Fruit fly (Drosophila melanogaster) whole organism, embryonic: ENCODE results near the gene CG45066.

Experiments used
- ATbp ChIP-seq: fragments of 200-800 bp; sonication (Bioruptor generic); optimal IDR thresholded peaks from 2 replicates; lab custom pipeline; 2017; ENCODE audit warnings: missing biosample characterization, mild to moderate bottlenecking, missing genetic modification characterization, missing genetic modification reagents
- Ada2b ChIP-seq: fragments of 200-800 bp; sonication (Bioruptor generic); IDR thresholded peaks from 2 replicates; pipeline ENCODE4 v1.3.6; 2022; ENCODE audit warnings: missing biosample characterization, missing genetic modification characterization
- Awh ChIP-seq: fragments of 200-800 bp; sonication (Bioruptor generic); IDR thresholded peaks from 2 replicates; pipeline ENCODE4, ENCODE4 v1.3.6; 2022; ENCODE audit warnings: missing biosample characterization, missing genetic modification characterization
- CG10147 ChIP-seq: fragments of 200-800 bp; sonication (Bioruptor generic); optimal IDR thresholded peaks from 2 replicates; lab custom pipeline; 2019; ENCODE audit warnings: missing biosample characterization, mild to moderate bottlenecking, missing genetic modification characterization, moderate library complexity
- CG10267 ChIP-seq: fragments of 200-800 bp; sonication (Bioruptor generic); optimal IDR thresholded peaks from 2 replicates; lab custom pipeline; 2018; ENCODE audit warnings: missing biosample characterization, mild to moderate bottlenecking, missing genetic modification characterization, moderate library complexity
- CG10274 ChIP-seq: fragments of 200-800 bp; sonication (Bioruptor generic); optimal IDR thresholded peaks from 3 replicates; lab custom pipeline; 2017; ENCODE audit warnings: missing biosample characterization, mild to moderate bottlenecking, missing genetic modification characterization
- CG10321 ChIP-seq: fragments of 200-800 bp; sonication (Bioruptor generic); IDR thresholded peaks from 2 replicates; pipeline ENCODE4 v1.3.6; 2022; ENCODE audit warnings: missing biosample characterization, missing genetic modification characterization
- CG11695 ChIP-seq: fragments of 200-800 bp; sonication (Bioruptor generic); IDR thresholded peaks from 3 replicates; pipeline ENCODE4 v1.3.6; 2022; ENCODE audit warnings: missing biosample characterization, missing genetic modification characterization
- CG13287 ChIP-seq: fragments of 200-800 bp; sonication (Bioruptor generic); IDR thresholded peaks from 2 replicates; pipeline ENCODE4 v1.3.6; 2022; ENCODE audit warnings: missing biosample characterization, missing genetic modification characterization; ENCODE audit not compliant: partially characterized antibody
- CG13775 ChIP-seq: fragments of 200-800 bp; sonication (Bioruptor generic); optimal IDR thresholded peaks from 3 replicates; lab custom pipeline; 2017; ENCODE audit warnings: missing biosample characterization, mild to moderate bottlenecking, missing genetic modification characterization
- CG15601 ChIP-seq: fragments of 200-800 bp; sonication (Bioruptor generic); optimal IDR thresholded peaks from 3 replicates; lab custom pipeline; 2019; ENCODE audit warnings: missing biosample characterization, mild to moderate bottlenecking, missing genetic modification characterization, moderate library complexity
- CG2202 ChIP-seq: fragments of 200-800 bp; sonication (Bioruptor generic); optimal IDR thresholded peaks from 2 replicates; lab custom pipeline; 2018; ENCODE audit warnings: missing biosample characterization, mild to moderate bottlenecking, missing genetic modification characterization
- CG2678 ChIP-seq: fragments of 200-800 bp; sonication (Bioruptor generic); optimal IDR thresholded peaks from 3 replicates; lab custom pipeline; 2019; ENCODE audit warnings: missing biosample characterization, mild to moderate bottlenecking, missing genetic modification characterization, moderate library complexity
- CG2889 ChIP-seq: fragments of 200-800 bp; sonication (Bioruptor generic); IDR thresholded peaks from 3 replicates; pipeline ENCODE4 v1.3.6; 2022; ENCODE audit warnings: missing biosample characterization, missing genetic modification characterization
- CG3065 ChIP-seq: fragments of 200-800 bp; sonication (Bioruptor generic); optimal IDR thresholded peaks from 2 replicates; lab custom pipeline; 2016; ENCODE audit warnings: missing biosample characterization, missing genetic modification characterization
- CG31441 ChIP-seq: fragments of 200-800 bp; sonication (Bioruptor generic); IDR thresholded peaks from 2 replicates; pipeline ENCODE4 v1.3.6; 2022; ENCODE audit warnings: missing biosample characterization, missing genetic modification characterization
- CG33213 ChIP-seq: fragments of 200-800 bp; sonication (Bioruptor generic); optimal IDR thresholded peaks from 3 replicates; lab custom pipeline; 2016; ENCODE audit warnings: missing biosample characterization, missing genetic modification characterization
- CG33557 ChIP-seq: fragments of 200-800 bp; sonication (Bioruptor generic); optimal IDR thresholded peaks from 2 replicates; lab custom pipeline; 2019; ENCODE audit warnings: missing biosample characterization, mild to moderate bottlenecking, missing genetic modification characterization, moderate library complexity
- CG3838 ChIP-seq: fragments of 200-800 bp; sonication (Bioruptor generic); optimal IDR thresholded peaks from 3 replicates; lab custom pipeline; 2016; ENCODE audit warnings: missing biosample characterization, missing genetic modification characterization
- CG43689 ChIP-seq: fragments of 200-800 bp; sonication (Bioruptor generic); IDR thresholded peaks from 2 replicates; pipeline ENCODE4 v1.3.6; 2022; ENCODE audit warnings: missing biosample characterization, missing genetic modification characterization
- CG6854 ChIP-seq: fragments of 200-800 bp; sonication (Bioruptor generic); optimal IDR thresholded peaks from 3 replicates; lab custom pipeline; 2017; ENCODE audit warnings: missing biosample characterization, mild to moderate bottlenecking, missing genetic modification characterization
- CG9609 ChIP-seq: fragments of 200-800 bp; sonication (Bioruptor generic); optimal IDR thresholded peaks from 3 replicates; lab custom pipeline; 2016; ENCODE audit warnings: missing biosample characterization, missing genetic modification characterization
- CoRest ChIP-seq: fragments of 200-800 bp; sonication (Bioruptor generic); optimal IDR thresholded peaks from 3 replicates; lab custom pipeline; 2018; ENCODE audit warnings: missing biosample characterization, mild to moderate bottlenecking, missing genetic modification characterization, moderate library complexity
- D19A ChIP-seq: fragments of 200-800 bp; optimal IDR thresholded peaks from 3 replicates; lab custom pipeline; 2019; ENCODE audit warnings: missing biosample characterization, mild to moderate bottlenecking, missing genetic modification characterization, moderate library complexity
- HLH54F ChIP-seq: fragments of 200-800 bp; sonication (Bioruptor generic); optimal IDR thresholded peaks from 3 replicates; lab custom pipeline; 2016; ENCODE audit warnings: missing biosample characterization, missing genetic modification characterization
- Lhr ChIP-seq: fragments of 200-800 bp; sonication (Bioruptor generic); optimal IDR thresholded peaks from 3 replicates; lab custom pipeline; 2017; ENCODE audit warnings: mild to moderate bottlenecking, missing biosample characterization, missing genetic modification reagents, missing genetic modification characterization
- MBD-R2 ChIP-seq: fragments of 200-800 bp; sonication (Bioruptor generic); IDR thresholded peaks from 2 replicates; pipeline ENCODE4 v1.3.6; 2022; ENCODE audit warnings: missing biosample characterization, missing genetic modification characterization
- Nf-YB ChIP-seq: fragments of 200-800 bp; sonication (Bioruptor generic); optimal IDR thresholded peaks from 3 replicates; lab custom pipeline; 2019; ENCODE audit warnings: missing biosample characterization, mild to moderate bottlenecking, missing genetic modification characterization, moderate library complexity
- Oli ChIP-seq: fragments of 200-800 bp; sonication (Bioruptor generic); optimal IDR thresholded peaks from 2 replicates; lab custom pipeline; 2018; ENCODE audit warnings: missing biosample characterization, mild to moderate bottlenecking, missing genetic modification characterization, moderate library complexity
- Ptx1 ChIP-seq: fragments of 200-800 bp; sonication (Bioruptor generic); IDR thresholded peaks from 2 replicates; pipeline ENCODE4 v1.3.6; 2022; ENCODE audit warnings: missing biosample characterization, missing genetic modification characterization
- Ravus ChIP-seq: fragments of 200-800 bp; sonication (Bioruptor generic); IDR thresholded peaks from 2 replicates; pipeline ENCODE4 v1.3.6; 2022; ENCODE audit warnings: missing biosample characterization, missing genetic modification characterization
- Sox100B ChIP-seq: fragments of 200-800 bp; sonication (Bioruptor generic); optimal IDR thresholded peaks from 3 replicates; lab custom pipeline; 2018; ENCODE audit warnings: missing biosample characterization, mild to moderate bottlenecking, missing genetic modification characterization
- Sry-δ ChIP-seq: fragments of 200-800 bp; sonication (Bioruptor generic); optimal IDR thresholded peaks from 2 replicates; lab custom pipeline; 2016; ENCODE audit warnings: missing biosample characterization, missing genetic modification characterization
- Stat92E ChIP-seq, 3 experiments: fragments of >200 bp in 2 of 3; fragments of 200-800 bp in 1 of 3; sonication (Bioruptor generic) in 1 of 3; optimal IDR thresholded peaks; 2 replicates each; lab custom pipeline; 2017 to 2019; ENCODE audit warnings: missing biosample characterization in 3 of 3, missing genetic modification characterization in 3 of 3, mild to moderate bottlenecking in 1 of 3, moderate library complexity in 1 of 3
- ara ChIP-seq: fragments of 200-800 bp; sonication (Bioruptor generic); IDR thresholded peaks from 2 replicates; pipeline ENCODE4 v1.3.6; 2022; ENCODE audit warnings: missing biosample characterization, missing genetic modification characterization
- cato ChIP-seq: fragments of 200-800 bp; sonication (Bioruptor generic); optimal IDR thresholded peaks from 2 replicates; lab custom pipeline; 2016; ENCODE audit warnings: missing biosample characterization, missing genetic modification characterization, borderline replicate concordance
- cg ChIP-seq: fragments of 200-800 bp; sonication (Bioruptor generic); optimal IDR thresholded peaks from 3 replicates; lab custom pipeline; 2019; ENCODE audit warnings: missing biosample characterization, mild to moderate bottlenecking, missing genetic modification characterization, moderate library complexity
- ci ChIP-seq: fragments of 200-800 bp; sonication (Bioruptor generic); IDR thresholded peaks from 3 replicates; pipeline ENCODE4 v1.3.6; 2022; ENCODE audit warnings: missing biosample characterization, missing genetic modification characterization
- croc ChIP-seq: fragments of 200-800 bp; sonication (Bioruptor generic); conservative IDR thresholded peaks from 3 replicates; pipeline ENCODE4 v1.3.6; 2022; ENCODE audit warnings: missing biosample characterization, missing genetic modification characterization
- dati ChIP-seq: fragments of 200-800 bp; sonication (Bioruptor generic); IDR thresholded peaks from 2 replicates; pipeline ENCODE4 v1.3.6; 2022; ENCODE audit warnings: missing biosample characterization, missing genetic modification characterization
- esg ChIP-seq: fragments of 200-800 bp; sonication (Bioruptor generic); conservative IDR thresholded peaks from 2 replicates; pipeline ENCODE4 v1.3.6; 2022; ENCODE audit warnings: missing biosample characterization, missing genetic modification characterization
- fu2 ChIP-seq: fragments of 200-800 bp; sonication (Bioruptor generic); optimal IDR thresholded peaks from 2 replicates; lab custom pipeline; 2016; ENCODE audit warnings: missing biosample characterization, missing genetic modification characterization
- grn ChIP-seq: fragments of 200-800 bp; sonication (Bioruptor generic); optimal IDR thresholded peaks from 3 replicates; lab custom pipeline; 2017; ENCODE audit warnings: missing biosample characterization, missing genetic modification characterization
- gt ChIP-seq: fragments of 200-800 bp; sonication (Bioruptor generic); IDR thresholded peaks from 2 replicates; pipeline ENCODE4 v1.3.6; 2022; ENCODE audit warnings: missing biosample characterization, missing genetic modification characterization
- kay ChIP-seq: fragments of 200-800 bp; sonication (Bioruptor generic); optimal IDR thresholded peaks from 2 replicates; lab custom pipeline; 2016; ENCODE audit warnings: missing biosample characterization, missing genetic modification characterization
- lab ChIP-seq: fragments of 200-800 bp; sonication (Bioruptor generic); optimal IDR thresholded peaks from 3 replicates; lab custom pipeline; 2017; ENCODE audit warnings: missing biosample characterization, missing genetic modification characterization, mild to moderate bottlenecking, moderate library complexity, missing genetic modification reagents
- oc ChIP-seq: fragments of 200-800 bp; sonication (Bioruptor generic); optimal IDR thresholded peaks from 2 replicates; lab custom pipeline; 2018; ENCODE audit warnings: missing biosample characterization, mild to moderate bottlenecking, missing genetic modification characterization, moderate library complexity
- peb ChIP-seq: fragments of 200-800 bp; sonication (Bioruptor generic); IDR thresholded peaks from 2 replicates; pipeline ENCODE4 v1.3.6; 2022; ENCODE audit warnings: missing biosample characterization, missing genetic modification characterization
- seq ChIP-seq: fragments of 200-800 bp; sonication (Bioruptor generic); IDR thresholded peaks from 2 replicates; pipeline ENCODE4 v1.3.6; 2022; ENCODE audit warnings: missing biosample characterization, missing genetic modification characterization
- tap ChIP-seq: fragments of 200-800 bp; optimal IDR thresholded peaks from 3 replicates; lab custom pipeline; 2019; ENCODE audit warnings: missing biosample characterization, mild to moderate bottlenecking, missing genetic modification characterization, moderate library complexity
- wek ChIP-seq: fragments of 200-800 bp; sonication (Bioruptor generic); optimal IDR thresholded peaks from 3 replicates; lab custom pipeline; 2018; ENCODE audit warnings: missing biosample characterization, mild to moderate bottlenecking, missing genetic modification characterization, moderate library complexity
- zfh2 ChIP-seq: fragments of 200-800 bp; sonication (Bioruptor generic); optimal IDR thresholded peaks from 2 replicates; lab custom pipeline; 2016; ENCODE audit warnings: missing biosample characterization, missing genetic modification characterization

CG45066 gene

dm6 chr3L:3079156-3079495, 31.9 kb downstream of the CG45066 start (continued):
- TF ChIP-seq CG2678 (tag; lab: Kevin White, UChicago) (no peak), fu2 (GFP tag; lab: Kevin White, UChicago) (no peak), Oli (tag; lab: Kevin White, UChicago) (no peak), croc (GFP tag; lab: Robert Waterston, UW) (no peak), zfh2 (GFP tag; lab: Kevin White, UChicago) (no peak), ara (GFP tag; lab: Robert Waterston, UW) (no peak), CG10267 (tag; lab: Kevin White, UChicago) (no peak), ATbp (GFP tag; lab: Kevin White, UChicago) (no peak), CG2202 (tag; lab: Kevin White, UChicago) (no peak), Awh (GFP tag; lab: Robert Waterston, UW) (no peak), CG13287 (GFP tag; lab: Robert Waterston, UW) (peak; percentile 26; the same call in 1 of the 2 replicates), seq (GFP tag; lab: Robert Waterston, UW) (no peak), oc (tag; lab: Kevin White, UChicago) (no peak), CG3838 (GFP tag; lab: Kevin White, UChicago) (no peak), ci (GFP tag; lab: Robert Waterston, UW) (0 out of 3 replicates have a peak, but pooled peaks have one; percentile 4), Lhr (no peak), CG33213 (GFP tag; lab: Kevin White, UChicago) (no peak), cg (GFP tag; lab: Kevin White, UChicago) (no peak), Ptx1 (no peak), peb (GFP tag; lab: Robert Waterston, UW) (no peak), lab (no peak), CG43689 (GFP tag; lab: Robert Waterston, UW) (no peak), HLH54F (GFP tag; lab: Kevin White, UChicago) (no peak), grn (GFP tag; lab: Kevin White, UChicago) (peak; percentile 75), tap (tag; lab: Kevin White, UChicago) (no peak), Nf-YB (no peak), CG13775 (no peak), CG33557 (GFP tag; lab: Kevin White, UChicago) (no peak), CG2889 (no peak), cato (GFP tag; lab: Kevin White, UChicago) (no peak), Stat92E (GFP tag; optimal IDR thresholded peaks at IDR 0.05; lab: Kevin White, UChicago) (no peak), CG11695 (GFP tag; lab: Robert Waterston, UW) (no peak), CG10321 (GFP tag; lab: Robert Waterston, UW) (0 out of 2 replicates have a peak, but pooled peaks have one; percentile 1), Ada2b (no peak), CoRest (tag; lab: Kevin White, UChicago) (no peak), CG15601 (peak; percentile 14), dati (GFP tag; lab: Robert Waterston, UW) (no peak), Ravus (GFP tag; lab: Robert Waterston, UW) (no peak), CG9609 (no peak), gt (GFP tag; lab: Robert Waterston, UW) (no peak), D19A (tag; lab: Kevin White, UChicago) (no peak), CG31441 (GFP tag; lab: Robert Waterston, UW) (no peak), Sry-δ (no peak), CG3065 (GFP tag; lab: Kevin White, UChicago) (no peak), CG10147 (no peak), MBD-R2 (GFP tag; lab: Robert Waterston, UW) (no peak), wek (GFP tag; lab: Kevin White, UChicago) (no peak), CG6854 (GFP tag; lab: Kevin White, UChicago) (no peak), CG10274 (no peak), Sox100B (GFP tag; lab: Kevin White, UChicago) (no peak), esg (no peak), kay (GFP tag; lab: Kevin White, UChicago) (no peak)
